Worm (Caenorhabditis elegans) whole organism, late embryonic: Measurements from ENCODE around the gene F58A6.1.
"Not testable (repeated sequence)": the region's sequence is repeated elsewhere in the genome, so short reads cannot be mapped to it uniquely, and the experiment has no call there.

ENCODE experiments used
- C38D4.7 ChIP-seq: fragments of 200-800 bp; sonication (Bioruptor generic); optimal IDR thresholded peaks from 2 replicates; lab custom pipeline; 2018; ENCODE audit warnings: mild to moderate bottlenecking, missing genetic modification characterization, moderate library complexity, missing compliant biosample characterization
- ama-1 ChIP-seq: fragments of 150-350 bp; optimal IDR thresholded peaks from 2 replicates; lab custom pipeline; 2014
- nfya-1 ChIP-seq: sonication (generic microtip); optimal IDR thresholded peaks from 2 replicates; lab custom pipeline; 2017; ENCODE audit warnings: missing genetic modification characterization, mild to moderate bottlenecking, missing compliant biosample characterization, antibody characterized with exemption, moderate library complexity
- nhr-11 ChIP-seq: fragments of 150-350 bp; optimal IDR thresholded peaks from 2 replicates; lab custom pipeline; 2014; ENCODE audit warnings: missing biosample characterization, missing genetic modification characterization
- unc-42 ChIP-seq: sonication (generic microtip); optimal IDR thresholded peaks from 2 replicates; lab custom pipeline; 2016; ENCODE audit warnings: missing genotype, missing genetic modification characterization, missing compliant biosample characterization

- not testable (repeated sequence) for TF ChIP-seq ama-1 (lab: Kevin White, UChicago); C38D4.7 (GFP tag; lab: Kevin White, UChicago); unc-42 (tag; lab: Kevin White, UChicago); nfya-1 (tag; lab: Kevin White, UChicago); nhr-11 (tag; lab: Kevin White, UChicago)
These were observed 45.3 kb upstream of the F58A6.1 start for ce11 chrII:5097463-5097862.
